Worm (Caenorhabditis elegans) whole organism, young adult: ENCODE data around the gene zig-11.

Source experiments
- B0035.1 ChIP-seq: sonication (generic microtip); optimal IDR thresholded peaks from 2 replicates; lab custom pipeline; 2016; ENCODE audit warnings: missing genetic modification characterization, mild to moderate bottlenecking, missing compliant biosample characterization, missing genotype, missing genetic modification reagents
- B0261.1 ChIP-seq: sonication (generic microtip); optimal IDR thresholded peaks from 2 replicates; lab custom pipeline; 2016; ENCODE audit warnings: mild to moderate bottlenecking, missing genetic modification characterization, moderate library complexity, missing compliant biosample characterization
- C17E4.6 ChIP-seq: fragments of 200-800 bp; sonication (Bioruptor generic); IDR thresholded peaks from 2 replicates; pipeline ENCODE4 v1.3.6; 2022; ENCODE audit warnings: missing genetic modification reagents, missing genetic modification characterization, missing compliant biosample characterization
- D2030.7 ChIP-seq: fragments of 200-800 bp; sonication (Bioruptor generic); IDR thresholded peaks from 2 replicates; pipeline ENCODE4 v1.3.6; 2022; ENCODE audit warnings: missing genetic modification reagents, missing genetic modification characterization, missing compliant biosample characterization
- F52B5.7 ChIP-seq: sonication (generic microtip); optimal IDR thresholded peaks from 2 replicates; lab custom pipeline; 2016; ENCODE audit warnings: mild to moderate bottlenecking, missing genetic modification characterization, missing compliant biosample characterization
- nfya-1 ChIP-seq: sonication (generic microtip); optimal IDR thresholded peaks from 2 replicates; lab custom pipeline; 2017; ENCODE audit warnings: antibody characterized with exemption, missing compliant biosample characterization, missing genetic modification characterization, borderline replicate concordance; ENCODE audit not compliant: insufficient read depth
- nfyb-1 ChIP-seq: fragments of 200-800 bp; sonication (Bioruptor generic); IDR thresholded peaks from 2 replicates; pipeline ENCODE4 v1.3.6; 2022; ENCODE audit warnings: missing genetic modification reagents, missing genetic modification characterization, missing compliant biosample characterization
- pbrm-1 ChIP-seq: fragments of 200-800 bp; sonication (Bioruptor generic); IDR thresholded peaks from 2 replicates; pipeline ENCODE4 v1.3.6; 2022; ENCODE audit warnings: missing genetic modification reagents, missing genetic modification characterization, missing compliant biosample characterization
- rpc-1 ChIP-seq, 2 experiments: fragments of 150-350 bp in 1 of 2; sonication (generic microtip) in 1 of 2; optimal IDR thresholded peaks; 2 replicates each; lab custom pipeline; 2014 to 2018; ENCODE audit warnings: missing biosample characterization in 1 of 2, missing genetic modification characterization in 1 of 2, missing genetic modification reagents in 1 of 2, missing genotype in 1 of 2
- snpc-4 ChIP-seq, 5 experiments: fragments of 150-350 bp in 1 of 5; sonication (generic microtip) in 4 of 5; optimal IDR thresholded peaks; 2 replicates each; lab custom pipeline; 2014 to 2018; ENCODE audit warnings: missing genetic modification characterization in 5 of 5, missing biosample characterization in 3 of 5, antibody characterized with exemption in 2 of 5, mild to moderate bottlenecking in 2 of 5, missing compliant biosample characterization in 2 of 5, missing genotype in 2 of 5, moderate library complexity in 2 of 5, missing genetic modification reagents in 1 of 5
- sptf-2 ChIP-seq: fragments of 200-800 bp; sonication (Bioruptor generic); optimal IDR thresholded peaks from 2 replicates; lab custom pipeline; 2018; ENCODE audit warnings: mild to moderate bottlenecking, missing genetic modification characterization, missing compliant biosample characterization
- unc-62 ChIP-seq: fragments of 150-350 bp; optimal IDR thresholded peaks from 2 replicates; lab custom pipeline; 2014; ENCODE audit warnings: missing biosample characterization, missing genetic modification reagents, missing genetic modification characterization

ce11 chrV:1937963-1938362 lies 45.2 kb upstream of the zig-11 start, which contains the start of gene glb-25:
- no peak for TF ChIP-seq B0035.1 (tag; lab: Kevin White, UChicago)
- TF ChIP-seq rpc-1 (optimal IDR thresholded peaks at IDR 0.05; lab: Kevin White, UChicago), result no peak
- TF ChIP-seq rpc-1 (tag; optimal IDR thresholded peaks at IDR 0.05; lab: Kevin White, UChicago), result no peak
- TF ChIP-seq snpc-4 (GFP tag; optimal IDR thresholded peaks at IDR 0.05; lab: Kevin White, UChicago), result no peak
- TF ChIP-seq snpc-4 (tag; optimal IDR thresholded peaks at IDR 0.05; lab: Kevin White, UChicago), result no peak
- TF ChIP-seq F52B5.7 (tag; lab: Kevin White, UChicago), result no peak
- no peak for TF ChIP-seq B0261.1
- TF ChIP-seq sptf-2 (GFP tag; lab: Kevin White, UChicago), result no peak
- no peak for TF ChIP-seq D2030.7
- TF ChIP-seq nfyb-1, result no peak
- no peak for TF ChIP-seq unc-62 (GFP tag; lab: Kevin White, UChicago)
- TF ChIP-seq nfya-1 (tag; lab: Kevin White, UChicago), result no peak
- TF ChIP-seq pbrm-1 (GFP tag; lab: Robert Waterston, UW), result no peak
- TF ChIP-seq C17E4.6 (GFP tag; lab: Robert Waterston, UW), result no peak
